Worm (Caenorhabditis elegans) whole organism, late embryonic: ENCODE results near the gene spl-2.

ENCODE experiments used
- C38D4.7 ChIP-seq: fragments of 200-800 bp; sonication (Bioruptor generic); optimal IDR thresholded peaks from 2 replicates; lab custom pipeline; 2018; ENCODE audit warnings: mild to moderate bottlenecking, missing genetic modification characterization, moderate library complexity, missing compliant biosample characterization
- Y22D7AL.16 ChIP-seq: sonication (generic microtip); optimal IDR thresholded peaks from 2 replicates; lab custom pipeline; 2016; ENCODE audit warnings: missing genetic modification characterization, missing compliant biosample characterization
- ahr-1 ChIP-seq: sonication (generic microtip); optimal IDR thresholded peaks from 2 replicates; lab custom pipeline; 2016; ENCODE audit warnings: missing genetic modification characterization, missing compliant biosample characterization
- ceh-14 ChIP-seq: sonication (generic microtip); optimal IDR thresholded peaks from 2 replicates; lab custom pipeline; 2016; ENCODE audit warnings: missing genotype, missing genetic modification characterization, missing compliant biosample characterization
- ceh-19 ChIP-seq: fragments of 200-800 bp; sonication (Bioruptor generic); optimal IDR thresholded peaks from 2 replicates; lab custom pipeline; 2018; ENCODE audit warnings: mild to moderate bottlenecking, missing genetic modification characterization, missing compliant biosample characterization
- ceh-30 ChIP-seq: fragments of 150-350 bp; optimal IDR thresholded peaks from 2 replicates; lab custom pipeline; 2014; ENCODE audit warnings: missing biosample characterization, missing genetic modification characterization
- ceh-45 ChIP-seq: fragments of 200-800 bp; sonication (Bioruptor generic); IDR thresholded peaks from 2 replicates; pipeline ENCODE4 v1.3.6; 2022; ENCODE audit warnings: missing genetic modification reagents, missing genetic modification characterization, missing compliant biosample characterization
- ceh-9 ChIP-seq: sonication (generic microtip); optimal IDR thresholded peaks from 2 replicates; lab custom pipeline; 2016; ENCODE audit warnings: mild to moderate bottlenecking, missing genetic modification characterization, inconsistent platforms, missing compliant biosample characterization
- dmd-4 ChIP-seq: sonication (generic microtip); optimal IDR thresholded peaks from 2 replicates; lab custom pipeline; 2016; ENCODE audit warnings: borderline replicate concordance, missing genetic modification characterization, missing compliant biosample characterization
- elt-2 ChIP-seq: sonication (generic microtip); optimal IDR thresholded peaks from 2 replicates; lab custom pipeline; 2016; ENCODE audit warnings: missing genetic modification reagents, missing genetic modification characterization, missing compliant biosample characterization
- eyg-1 ChIP-seq: sonication (generic microtip); optimal IDR thresholded peaks from 2 replicates; lab custom pipeline; 2016; ENCODE audit warnings: missing genotype, missing genetic modification characterization, missing compliant biosample characterization
- fax-1 ChIP-seq: sonication (generic microtip); optimal IDR thresholded peaks from 2 replicates; lab custom pipeline; 2016; ENCODE audit warnings: missing genotype, missing genetic modification characterization, missing compliant biosample characterization
- gmeb-2 ChIP-seq: sonication (generic microtip); optimal IDR thresholded peaks from 2 replicates; lab custom pipeline; 2016; ENCODE audit warnings: missing genetic modification characterization, inconsistent platforms, missing compliant biosample characterization
- hlh-15 ChIP-seq: sonication (generic microtip); optimal IDR thresholded peaks from 2 replicates; lab custom pipeline; 2016; ENCODE audit warnings: missing genetic modification characterization, missing compliant biosample characterization
- hlh-30 ChIP-seq: sonication (generic microtip); optimal IDR thresholded peaks from 2 replicates; lab custom pipeline; 2017; ENCODE audit warnings: antibody characterized with exemption, missing genetic modification characterization, missing compliant biosample characterization; ENCODE audit not compliant: insufficient read depth
- hlh-6 ChIP-seq: sonication (generic microtip); optimal IDR thresholded peaks from 2 replicates; lab custom pipeline; 2016; ENCODE audit warnings: missing genotype, missing genetic modification characterization, missing compliant biosample characterization
- lin-11 ChIP-seq: fragments of 200-800 bp; sonication (Bioruptor generic); optimal IDR thresholded peaks from 2 replicates; lab custom pipeline; 2018; ENCODE audit warnings: mild to moderate bottlenecking, missing genetic modification characterization, missing compliant biosample characterization
- madf-2 ChIP-seq: sonication (generic microtip); optimal IDR thresholded peaks from 2 replicates; lab custom pipeline; 2017; ENCODE audit warnings: missing genetic modification characterization, missing compliant biosample characterization
- nfya-1 ChIP-seq: sonication (generic microtip); optimal IDR thresholded peaks from 2 replicates; lab custom pipeline; 2017; ENCODE audit warnings: missing genetic modification characterization, mild to moderate bottlenecking, missing compliant biosample characterization, antibody characterized with exemption, moderate library complexity
- odd-2 ChIP-seq: sonication (generic microtip); optimal IDR thresholded peaks from 2 replicates; lab custom pipeline; 2017; ENCODE audit warnings: antibody characterized with exemption, mild to moderate bottlenecking, missing genetic modification characterization, missing compliant biosample characterization
- pag-3 ChIP-seq: sonication (generic microtip); optimal IDR thresholded peaks from 2 replicates; lab custom pipeline; 2016; ENCODE audit warnings: missing compliant biosample characterization, missing genetic modification characterization, borderline replicate concordance
- pha-2 ChIP-seq: sonication (generic microtip); optimal IDR thresholded peaks from 2 replicates; lab custom pipeline; 2017; ENCODE audit warnings: mild to moderate bottlenecking, missing genetic modification characterization, missing compliant biosample characterization
- ref-2 ChIP-seq: sonication (generic microtip); optimal IDR thresholded peaks from 2 replicates; lab custom pipeline; 2016; ENCODE audit warnings: missing genetic modification characterization, missing compliant biosample characterization
- rnt-1 ChIP-seq: sonication (generic microtip); optimal IDR thresholded peaks from 2 replicates; lab custom pipeline; 2016; ENCODE audit warnings: missing genetic modification characterization, missing compliant biosample characterization
- sdc-2 ChIP-seq: sonication (generic microtip); optimal IDR thresholded peaks from 2 replicates; lab custom pipeline; 2016; ENCODE audit warnings: missing genotype, missing genetic modification characterization, missing compliant biosample characterization
- sox-2 ChIP-seq: fragments of 200-800 bp; sonication (Bioruptor generic); IDR thresholded peaks from 2 replicates; pipeline ENCODE4 v1.3.6; 2022; ENCODE audit warnings: missing genetic modification reagents, missing genetic modification characterization, missing compliant biosample characterization
- unc-42 ChIP-seq: sonication (generic microtip); optimal IDR thresholded peaks from 2 replicates; lab custom pipeline; 2016; ENCODE audit warnings: missing genotype, missing genetic modification characterization, missing compliant biosample characterization
- unc-55 ChIP-seq: sonication (generic microtip); optimal IDR thresholded peaks from 2 replicates; lab custom pipeline; 2017; ENCODE audit warnings: missing biosample characterization, missing genetic modification reagents, missing genetic modification characterization
- zip-5 ChIP-seq: sonication (generic microtip); optimal IDR thresholded peaks from 2 replicates; lab custom pipeline; 2016; ENCODE audit warnings: missing genetic modification characterization, missing compliant biosample characterization

spl-2 gene

DNA sequence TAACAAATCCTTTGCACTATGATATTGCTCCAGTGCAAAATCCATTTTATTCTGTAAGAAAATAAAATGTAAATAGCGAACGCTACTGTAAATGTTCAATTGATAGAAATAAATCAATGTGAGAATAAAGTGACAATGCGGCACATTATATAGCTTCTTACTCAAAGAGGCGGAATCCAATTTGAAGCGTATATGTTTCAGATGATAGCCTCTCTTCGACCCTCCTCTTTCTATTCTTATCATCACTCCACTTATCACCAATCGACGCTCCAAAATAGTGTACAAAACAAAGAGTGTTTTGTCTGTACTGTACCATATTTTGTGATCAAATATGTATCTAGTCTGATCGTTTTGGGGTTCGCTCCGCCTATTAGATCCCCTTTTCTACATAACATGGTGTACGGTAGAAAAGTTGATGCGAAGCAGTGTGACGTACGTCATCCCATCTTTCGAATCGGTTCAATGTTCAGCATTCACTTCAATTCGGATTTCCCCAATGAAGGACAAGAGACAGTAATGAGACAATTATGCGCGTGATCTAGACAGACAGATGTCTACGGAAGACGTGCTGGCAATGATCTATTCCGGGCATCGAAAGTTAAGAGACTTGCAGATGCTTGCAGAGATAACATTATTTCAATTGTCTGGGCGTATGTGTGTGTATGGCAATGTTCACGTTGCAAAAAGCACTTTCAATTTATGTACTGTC, at the start of gene spl-2:
Gene spl-2, minus strand, starts transcription at position 51 of the 709 bp plus-strand sequence.
- no peak for TF ChIP-seq C38D4.7 (GFP tag; lab: Kevin White, UChicago)
- TF ChIP-seq ceh-19 (GFP tag; lab: Kevin White, UChicago): no peak
- TF ChIP-seq pha-2 (tag; lab: Kevin White, UChicago): no peak
- no peak for TF ChIP-seq fax-1 (tag; lab: Kevin White, UChicago)
- TF ChIP-seq elt-2 (tag; lab: Kevin White, UChicago): peak; percentile 22
- TF ChIP-seq rnt-1 (tag; lab: Kevin White, UChicago): no peak
- no peak for TF ChIP-seq ceh-14 (tag; lab: Kevin White, UChicago)

DNA sequence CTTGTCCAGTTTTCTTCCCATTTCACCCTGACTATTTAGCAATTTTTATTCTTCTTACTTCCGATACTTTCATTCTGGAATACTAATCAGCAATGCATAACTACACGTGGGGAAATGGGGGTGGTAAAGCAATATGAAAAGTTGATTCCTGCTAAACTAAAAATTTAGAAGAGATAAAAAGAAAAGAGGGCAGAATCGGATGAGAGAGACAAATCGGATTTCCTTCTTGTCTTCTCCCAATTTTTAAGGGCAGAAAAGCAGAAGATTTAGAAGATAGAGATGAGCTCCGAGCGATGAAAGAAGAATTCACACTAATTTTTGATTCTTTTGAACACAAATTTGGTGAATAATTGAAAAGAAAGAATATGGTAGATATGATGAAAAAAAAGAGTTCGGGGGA, 47.4 kb upstream of the spl-2 start:
- no peak for TF ChIP-seq ceh-30 (tag; lab: Kevin White, UChicago)
- peak; percentile 93 for TF ChIP-seq unc-42
- no peak for TF ChIP-seq unc-55 (GFP tag; lab: Kevin White, UChicago)
- no peak for TF ChIP-seq dmd-4
- no peak for TF ChIP-seq gmeb-2 (tag; lab: Kevin White, UChicago)

DNA sequence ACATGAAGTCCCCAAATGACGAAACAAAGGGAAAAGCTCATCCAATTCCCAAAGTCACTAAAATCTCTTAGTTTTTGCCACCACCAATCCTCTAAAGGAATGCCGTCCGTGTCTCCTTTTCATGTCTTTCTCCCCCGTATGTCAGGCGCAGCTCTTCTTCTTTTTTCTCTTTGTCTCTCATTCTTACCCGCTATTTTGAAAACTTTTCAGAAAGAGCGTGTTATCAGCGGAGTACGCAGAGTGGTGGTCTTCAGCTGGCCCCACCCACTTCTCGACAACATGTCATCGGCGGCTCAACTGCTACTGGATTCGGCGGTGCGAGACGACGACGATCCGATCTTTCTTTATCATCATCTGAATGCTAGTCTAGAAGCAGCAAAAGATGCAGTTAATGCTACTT, 44.7 kb upstream of the spl-2 start, which contains the start of gene sphr-1:
Gene sphr-1, plus strand, starts transcription at position 205 of the 400 bp plus-strand sequence.
- no peak for TF ChIP-seq sdc-2 (tag; lab: Kevin White, UChicago)
- TF ChIP-seq gmeb-2 (tag; lab: Kevin White, UChicago): no peak
- TF ChIP-seq zip-5 (tag; lab: Kevin White, UChicago): no peak
- no peak for TF ChIP-seq pag-3 (tag; lab: Kevin White, UChicago)
- no peak for TF ChIP-seq lin-11 (tag; lab: Kevin White, UChicago)
- no peak for TF ChIP-seq elt-2 (tag; lab: Kevin White, UChicago)
- no peak for TF ChIP-seq ahr-1 (tag; lab: Kevin White, UChicago)
- TF ChIP-seq ceh-9 (tag; lab: Kevin White, UChicago): no peak
- TF ChIP-seq nfya-1 (tag; lab: Kevin White, UChicago): no peak
- no peak for TF ChIP-seq ceh-45 (GFP tag; lab: Robert Waterston, UW)
- TF ChIP-seq pha-2 (tag; lab: Kevin White, UChicago): no peak

DNA sequence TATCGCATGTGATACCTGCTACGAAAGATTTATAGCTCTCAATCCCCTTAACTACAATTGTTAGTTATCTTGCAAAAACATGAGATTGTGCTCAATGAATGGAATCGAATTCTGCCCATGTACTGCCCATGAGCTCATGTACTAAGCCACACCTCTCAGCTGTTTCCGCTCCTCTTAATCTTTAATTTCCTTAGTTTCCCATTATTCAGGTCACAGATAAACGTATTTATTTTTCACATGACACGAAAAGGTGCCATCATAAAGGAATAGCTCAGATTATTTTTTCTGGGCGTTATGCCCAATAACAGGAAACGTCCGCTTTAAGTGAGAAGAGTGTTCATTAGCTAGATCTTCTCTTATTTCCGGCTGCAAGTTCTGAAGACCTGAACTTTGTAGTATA, 39.3 kb upstream of the spl-2 start:
- TF ChIP-seq madf-2: no peak
- no peak for TF ChIP-seq odd-2 (tag; lab: Kevin White, UChicago)
- TF ChIP-seq ceh-9 (tag; lab: Kevin White, UChicago): no peak
- TF ChIP-seq Y22D7AL.16 (tag; lab: Kevin White, UChicago): no peak
- no peak for TF ChIP-seq hlh-6 (tag; lab: Kevin White, UChicago)
- no peak for TF ChIP-seq nfya-1 (tag; lab: Kevin White, UChicago)
- no peak for TF ChIP-seq hlh-30 (tag; lab: Kevin White, UChicago)
- TF ChIP-seq sox-2 (GFP tag; lab: Robert Waterston, UW): no peak
- TF ChIP-seq eyg-1: no peak
- TF ChIP-seq hlh-15 (tag; lab: Kevin White, UChicago): no peak
- TF ChIP-seq ceh-45 (GFP tag; lab: Robert Waterston, UW): no peak
- no peak for TF ChIP-seq ref-2 (tag; lab: Kevin White, UChicago)

DNA sequence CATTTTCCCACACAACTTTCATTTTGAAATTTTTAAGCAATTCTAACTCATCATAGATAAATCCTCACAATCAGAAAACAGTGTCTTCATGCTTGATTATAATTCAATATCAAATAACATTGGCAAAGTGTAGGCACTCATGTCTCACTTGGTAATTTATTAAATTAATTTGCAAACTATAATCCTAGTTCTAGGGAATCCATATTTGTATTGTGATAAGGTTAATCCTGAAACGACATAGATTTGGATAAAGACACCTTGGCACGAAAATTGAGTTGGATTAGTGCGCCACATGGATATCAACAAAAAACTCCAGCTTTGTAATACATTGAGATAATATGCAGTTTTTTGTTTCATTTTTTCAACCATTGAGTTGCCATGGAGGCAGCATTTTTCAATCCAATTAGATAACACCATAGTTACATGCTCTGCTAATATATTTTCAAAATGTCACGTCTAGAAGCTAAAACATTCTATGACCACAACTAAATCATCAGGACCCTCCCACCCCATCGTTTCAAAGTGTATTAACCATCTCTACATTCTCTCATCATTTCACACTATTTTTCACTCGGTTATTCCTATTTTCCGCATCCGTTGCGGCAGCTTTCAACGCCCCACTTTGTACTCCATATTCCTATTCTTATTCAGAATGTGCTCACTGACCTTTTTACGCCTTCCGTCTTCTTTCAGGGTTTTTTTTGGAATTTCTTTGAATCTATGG, 37.2 kb upstream of the spl-2 start:
- TF ChIP-seq unc-42 (peak; percentile 64), lin-11 (tag; lab: Kevin White, UChicago) (no peak)
